Worm (Caenorhabditis elegans): ENCODE measurements around the gene dach-1.

Gene dach-1

DNA sequence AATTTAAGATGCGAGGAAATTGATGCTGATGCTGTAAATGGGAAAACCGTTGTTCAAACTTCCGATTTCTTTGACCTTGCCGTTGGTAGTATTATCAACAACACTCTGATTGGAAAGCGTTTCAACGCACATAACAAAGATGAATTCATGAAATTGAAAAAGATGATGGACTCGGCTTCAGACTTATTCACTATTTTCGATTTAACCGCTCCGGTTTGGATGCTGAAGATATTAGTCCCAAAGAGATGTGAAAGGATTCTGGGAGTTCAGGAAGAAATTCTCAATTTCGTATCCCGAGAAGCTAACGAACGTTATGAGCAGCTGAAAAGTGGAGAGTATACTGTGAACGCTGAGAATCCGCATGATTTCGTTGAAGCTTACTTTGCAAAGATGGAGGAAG lies 6.5 kb upstream of the dach-1 start:
- TF ChIP-seq F16B12.6 (tag; optimal IDR thresholded peaks at IDR 0.05) (no peak), skn-1 (tag; optimal IDR thresholded peaks at IDR 0.05) (no peak), grh-1 (GFP tag; IDR thresholded peaks at IDR 0.05) (no peak), nhr-90 (tag; optimal IDR thresholded peaks at IDR 0.05; ENCODE audit: poor library complexity) (no peak), blmp-1 (tag; optimal IDR thresholded peaks at IDR 0.05) (no peak), unc-30 (tag; optimal IDR thresholded peaks at IDR 0.05) (no peak), lin-14 (GFP tag; optimal IDR thresholded peaks at IDR 0.05) (no peak), efl-3 (GFP tag; optimal IDR thresholded peaks at IDR 0.05) (no peak), tlp-1 (tag; optimal IDR thresholded peaks at IDR 0.05) (no peak), lir-3 (tag; optimal IDR thresholded peaks at IDR 0.05; ENCODE audit: poor library complexity) (no peak)

DNA sequence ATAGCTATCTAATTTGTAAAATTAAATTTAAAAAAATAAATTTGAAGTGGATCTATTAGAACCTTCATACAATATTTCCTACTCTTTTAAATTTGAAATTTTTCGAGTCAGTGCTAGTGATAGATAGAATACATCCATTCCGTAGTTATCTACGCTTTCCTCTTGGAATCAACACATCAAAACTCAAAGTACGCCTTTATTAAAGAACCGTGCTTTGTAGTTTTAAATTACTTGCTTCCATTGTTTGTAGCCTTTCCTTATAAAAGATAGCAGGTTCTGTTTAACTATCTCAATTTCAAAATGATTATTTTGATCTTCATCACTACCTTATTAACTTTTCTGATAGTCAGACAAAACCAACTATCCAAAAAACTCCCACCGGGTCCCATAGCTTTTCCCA lies 4.8 kb upstream of the dach-1 start, which contains the start of gene cyp-35B3:
Gene cyp-35B3 (plus strand): TSS at position 301 of the 400 bp plus-strand sequence.
- no peak for TF ChIP-seq pax-3 (tag; optimal IDR thresholded peaks at IDR 0.05)

DNA sequence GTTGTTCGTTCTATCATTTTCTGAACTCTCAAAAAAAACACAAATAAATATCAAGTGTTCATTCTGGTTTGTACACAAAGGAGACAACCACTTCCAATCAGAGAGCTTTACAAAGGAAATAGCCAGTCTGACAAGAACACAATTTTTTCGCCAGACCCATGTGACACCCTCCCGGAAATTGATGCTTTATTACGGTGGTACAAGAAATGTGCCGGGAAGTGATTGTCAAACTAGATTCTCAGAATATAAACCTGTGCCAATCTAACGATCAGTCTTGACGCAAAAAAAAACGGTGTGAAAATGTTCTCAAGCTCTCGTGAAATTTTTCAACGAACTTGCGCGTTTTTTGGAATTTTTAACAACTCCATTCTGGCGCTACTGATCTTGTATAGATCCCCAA lies 3.9 kb downstream of the dach-1 start, which contains the start of gene str-247:
Gene str-247 (plus strand): TSS at position 301 of the 400 bp plus-strand sequence.
- TF ChIP-seq elt-3 (tag; optimal IDR thresholded peaks at IDR 0.05) (no peak), snpc-4 (tag; optimal IDR thresholded peaks at IDR 0.05) (no peak), skn-1 (tag; optimal IDR thresholded peaks at IDR 0.05) (no peak), sup-37 (GFP tag; optimal IDR thresholded peaks at IDR 0.05) (no peak), mef-2 (tag; optimal IDR thresholded peaks at IDR 0.05) (no peak), fkh-4 (tag; optimal IDR thresholded peaks at IDR 0.05; ENCODE audit: borderline replicate concordance) (no peak), nhr-77 (tag; optimal IDR thresholded peaks at IDR 0.05) (no peak), pag-3 (tag; optimal IDR thresholded peaks at IDR 0.05; ENCODE audit: borderline replicate concordance, insufficient read depth) (no peak), unc-130 (tag; optimal IDR thresholded peaks at IDR 0.05) (no peak), grh-1 (GFP tag; IDR thresholded peaks at IDR 0.05) (no peak), swsn-7 (tag; optimal IDR thresholded peaks at IDR 0.05) (no peak), unc-62 (GFP tag; optimal IDR thresholded peaks at IDR 0.05) (no peak), C04F5.9 (tag; optimal IDR thresholded peaks at IDR 0.05) (no peak), sox-4 (tag; optimal IDR thresholded peaks at IDR 0.05) (no peak)

DNA sequence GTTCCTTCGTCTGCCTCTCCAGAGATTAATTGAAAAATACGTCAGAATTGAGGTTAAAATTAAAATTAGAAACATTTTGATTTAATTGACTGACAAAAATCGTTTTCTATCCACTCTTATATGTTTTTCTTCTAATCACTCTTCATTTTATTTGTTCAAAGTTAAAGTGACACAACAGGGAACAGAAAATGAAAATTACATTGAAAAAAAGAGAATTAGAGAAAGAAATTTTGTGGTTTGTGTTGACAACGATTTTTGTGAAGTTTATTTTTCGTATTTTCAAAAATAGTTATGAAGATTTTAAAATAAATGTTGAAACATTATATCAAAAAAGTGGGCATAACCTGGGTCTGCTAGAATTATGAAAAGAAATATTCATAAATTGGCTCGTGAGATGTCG lies 7.8 kb downstream of the dach-1 start, which contains the start of gene cyp-34A5:
Gene cyp-34A5 (minus strand): TSS at position 101 of the 400 bp plus-strand sequence.
- no peak for TF ChIP-seq lin-35 (GFP tag; optimal IDR thresholded peaks at IDR 0.05)
- TF ChIP-seq nhr-77 (tag; optimal IDR thresholded peaks at IDR 0.05), result no peak
- TF ChIP-seq unc-62 (GFP tag; optimal IDR thresholded peaks at IDR 0.05), result no peak
- peak; percentile 30 for TF ChIP-seq nhr-20 (tag; optimal IDR thresholded peaks at IDR 0.05)

DNA sequence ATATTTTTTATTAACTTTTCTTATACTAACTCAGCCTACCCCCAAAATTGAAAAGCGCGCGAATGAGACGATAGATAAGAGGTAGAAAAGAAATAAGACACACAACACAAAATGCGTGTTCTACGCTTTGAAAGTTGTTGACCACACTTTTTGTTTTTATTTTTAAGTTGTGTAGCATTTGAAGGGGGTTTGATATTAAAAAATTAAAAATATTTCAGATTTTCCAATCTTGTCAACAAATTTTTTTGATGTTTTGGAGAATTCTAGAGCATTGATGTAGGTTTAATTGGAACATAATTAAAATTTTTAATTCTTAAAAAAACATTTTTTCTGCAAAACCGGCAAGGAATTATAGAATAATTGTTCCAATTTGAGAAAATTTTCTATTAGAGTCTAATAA lies 11.4 kb downstream of the dach-1 start, which contains the start of gene cyp-34A6:
Gene cyp-34A6 (minus strand): TSS at position 101 of the 400 bp plus-strand sequence.
- TF ChIP-seq lin-35 (GFP tag; optimal IDR thresholded peaks at IDR 0.05), result no peak

DNA sequence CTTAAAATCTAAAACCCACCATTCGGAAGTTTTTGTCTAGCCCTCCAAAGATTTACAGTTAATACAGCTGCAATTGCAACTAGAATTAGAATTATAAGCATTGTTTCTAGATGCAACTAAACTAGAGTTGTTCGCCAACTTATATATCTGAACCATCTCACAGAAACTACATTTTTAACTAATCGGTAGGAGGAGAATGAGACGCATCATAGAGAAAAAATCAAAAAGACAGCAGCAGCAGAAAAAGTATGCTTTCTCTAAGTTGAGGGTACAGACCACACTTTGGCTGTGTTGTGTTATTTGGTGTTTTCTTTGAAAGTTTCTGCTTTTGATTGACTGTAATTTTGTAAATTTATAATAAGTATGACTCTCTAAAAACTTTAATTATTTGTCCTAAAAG lies 13.9 kb downstream of the dach-1 start, which contains the start of gene cyp-34A7:
Gene cyp-34A7 (minus strand): TSS at position 101 of the 400 bp plus-strand sequence.
- TF ChIP-seq lin-14 (GFP tag; optimal IDR thresholded peaks at IDR 0.05) (no peak), nhr-19 (GFP tag; conservative IDR thresholded peaks at IDR 0.05) (no peak), irx-1 (tag; optimal IDR thresholded peaks at IDR 0.05) (no peak), zip-4 (GFP tag; optimal IDR thresholded peaks at IDR 0.05) (no peak), xbp-1 (tag; optimal IDR thresholded peaks at IDR 0.05) (no peak), unc-98 (GFP tag; IDR thresholded peaks at IDR 0.05) (no peak), mab-9 (GFP tag; IDR thresholded peaks at IDR 0.05) (no peak), nhr-237 (tag; optimal IDR thresholded peaks at IDR 0.05) (no peak), sox-4 (tag; optimal IDR thresholded peaks at IDR 0.05) (no peak), ces-1 (GFP tag; optimal IDR thresholded peaks at IDR 0.05) (no peak), Y116A8C.19 (tag; optimal IDR thresholded peaks at IDR 0.05; ENCODE audit: borderline replicate concordance) (no peak), lsy-2 (tag; optimal IDR thresholded peaks at IDR 0.05) (no peak), lin-13 (GFP tag; optimal IDR thresholded peaks at IDR 0.05) (no peak), efl-3 (GFP tag; optimal IDR thresholded peaks at IDR 0.05) (no peak), sptf-1 (tag; optimal IDR thresholded peaks at IDR 0.05) (no peak), tbx-2 (tag; optimal IDR thresholded peaks at IDR 0.05) (no peak)
